Worm (Caenorhabditis elegans) whole organism, late embryonic: ENCODE results near the gene nas-20.

Source experiments
- C08G9.2 ChIP-seq: sonication (generic microtip); optimal IDR thresholded peaks from 2 replicates; lab custom pipeline; 2016; ENCODE audit warnings: mild to moderate bottlenecking, missing genetic modification characterization, moderate library complexity, missing compliant biosample characterization
- ets-4 ChIP-seq: sonication (generic microtip); optimal IDR thresholded peaks from 2 replicates; lab custom pipeline; 2016; ENCODE audit warnings: missing genetic modification characterization, missing compliant biosample characterization
- lin-11 ChIP-seq: fragments of 200-800 bp; sonication (Bioruptor generic); optimal IDR thresholded peaks from 2 replicates; lab custom pipeline; 2018; ENCODE audit warnings: mild to moderate bottlenecking, missing genetic modification characterization, missing compliant biosample characterization
- odd-2 ChIP-seq: sonication (generic microtip); optimal IDR thresholded peaks from 2 replicates; lab custom pipeline; 2017; ENCODE audit warnings: antibody characterized with exemption, mild to moderate bottlenecking, missing genetic modification characterization, missing compliant biosample characterization
- pha-4 ChIP-seq: fragments of 150-350 bp; optimal IDR thresholded peaks from 2 replicates; lab custom pipeline; 2018; ENCODE audit warnings: missing biosample characterization, missing genetic modification reagents, missing genetic modification characterization
- ttx-3 ChIP-seq: sonication (generic microtip); optimal IDR thresholded peaks from 2 replicates; lab custom pipeline; 2016; ENCODE audit warnings: missing genetic modification reagents, missing genetic modification characterization, missing compliant biosample characterization
- ztf-16 ChIP-seq: sonication (generic microtip); optimal IDR thresholded peaks from 2 replicates; lab custom pipeline; 2017; ENCODE audit warnings: missing genetic modification characterization, missing compliant biosample characterization

- TF ChIP-seq ets-4 (tag; lab: Kevin White, UChicago) (no peak), pha-4 (tag; lab: Kevin White, UChicago) (no peak), ttx-3 (tag; lab: Kevin White, UChicago) (no peak), ztf-16 (tag; lab: Kevin White, UChicago) (no peak), lin-11 (tag; lab: Kevin White, UChicago) (no peak), C08G9.2 (tag; lab: Kevin White, UChicago) (no peak), odd-2 (tag; lab: Kevin White, UChicago) (no peak)
Measured at ce11 chrV:11500980-11501379, 28.9 kb upstream of the nas-20 start.
